Worm (Caenorhabditis elegans) whole organism, L4 larva: ENCODE data around the gene col-151.
A peak's percentile ranks its signal among the peaks of the same experiment; 100 is the strongest.

Source experiments
- F10B5.3 ChIP-seq: sonication (generic microtip); optimal IDR thresholded peaks from 2 replicates; lab custom pipeline; 2016; ENCODE audit warnings: mild to moderate bottlenecking, missing genetic modification characterization, missing compliant biosample characterization
- F37D6.2 ChIP-seq: sonication (generic microtip); optimal IDR thresholded peaks from 2 replicates; lab custom pipeline; 2016; ENCODE audit warnings: mild to moderate bottlenecking, missing genetic modification characterization, missing compliant biosample characterization
- F44E2.7 ChIP-seq: fragments of 200-800 bp; sonication (Bioruptor generic); IDR thresholded peaks from 2 replicates; pipeline ENCODE4 v2.1.2; 2022; ENCODE audit warnings: missing genetic modification characterization, missing compliant biosample characterization
- R02D3.7 ChIP-seq: fragments of 150-350 bp; sonication (generic microtip); optimal IDR thresholded peaks from 3 replicates; lab custom pipeline; 2014; ENCODE audit warnings: missing biosample characterization, missing genetic modification characterization
- Y5F2A.4 ChIP-seq: fragments of 200-800 bp; sonication (Bioruptor generic); optimal IDR thresholded peaks from 2 replicates; lab custom pipeline; 2018; ENCODE audit warnings: mild to moderate bottlenecking, missing genetic modification characterization, missing compliant biosample characterization
- Y75B8A.6 ChIP-seq: fragments of 200-800 bp; sonication (Bioruptor generic); IDR thresholded peaks from 2 replicates; pipeline ENCODE4 v1.3.6; 2022; ENCODE audit warnings: missing genetic modification reagents, missing genetic modification characterization, missing compliant biosample characterization
- ZK546.5 ChIP-seq, 2 experiments: sonication (generic microtip); optimal IDR thresholded peaks; 2 replicates each; lab custom pipeline; 2017; ENCODE audit warnings: missing biosample characterization in 2 of 2, missing genetic modification characterization in 2 of 2
- arid-1 ChIP-seq: fragments of 200-800 bp; sonication (Bioruptor generic); conservative IDR thresholded peaks from 2 replicates; pipeline ENCODE4 v1.3.6; 2022; ENCODE audit warnings: missing genetic modification reagents, missing genetic modification characterization, missing compliant biosample characterization
- attf-4 ChIP-seq: sonication (generic microtip); optimal IDR thresholded peaks from 3 replicates; lab custom pipeline; 2017; ENCODE audit warnings: missing biosample characterization, missing genetic modification characterization
- ceh-28 ChIP-seq: fragments of 150-350 bp; optimal IDR thresholded peaks from 2 replicates; lab custom pipeline; 2014; ENCODE audit warnings: missing biosample characterization, missing genetic modification reagents, missing genetic modification characterization
- ceh-62 ChIP-seq: sonication (generic microtip); optimal IDR thresholded peaks from 2 replicates; lab custom pipeline; 2017; ENCODE audit warnings: missing biosample characterization, missing genetic modification characterization
- ces-1 ChIP-seq: fragments of 150-350 bp; sonication (generic microtip); optimal IDR thresholded peaks from 4 replicates; lab custom pipeline; 2014; ENCODE audit warnings: missing biosample characterization, missing genetic modification reagents, missing genetic modification characterization
- cey-2 ChIP-seq: sonication (generic microtip); optimal IDR thresholded peaks from 3 replicates; lab custom pipeline; 2017; ENCODE audit warnings: missing genetic modification characterization, mild to moderate bottlenecking, missing compliant biosample characterization, antibody characterized with exemption, borderline replicate concordance; ENCODE audit not compliant: insufficient read depth
- ctbp-1 ChIP-seq: fragments of 200-800 bp; sonication (Bioruptor generic); IDR thresholded peaks from 2 replicates; pipeline ENCODE4 v1.3.6; 2022; ENCODE audit warnings: missing genetic modification reagents, missing genetic modification characterization, missing compliant biosample characterization
- daf-12 ChIP-seq: fragments of 150-350 bp; optimal IDR thresholded peaks from 2 replicates; lab custom pipeline; 2014; ENCODE audit warnings: missing biosample characterization, missing genetic modification reagents, missing genetic modification characterization
- daf-16 ChIP-seq, 3 experiments: sonication (generic microtip); optimal IDR thresholded peaks; 2 replicates each; lab custom pipeline; 2016 to 2017; ENCODE audit warnings: missing genetic modification characterization in 3 of 3, missing genetic modification reagents in 3 of 3, mild to moderate bottlenecking in 2 of 3, missing compliant biosample characterization in 2 of 3, missing biosample characterization in 1 of 3, moderate library complexity in 1 of 3
- daf-8 ChIP-seq: fragments of 200-800 bp; sonication (Bioruptor generic); IDR thresholded peaks from 2 replicates; pipeline ENCODE4 v1.3.6; 2022; ENCODE audit warnings: missing genetic modification characterization, missing compliant biosample characterization
- dmd-9 ChIP-seq: fragments of 200-800 bp; sonication (Bioruptor generic); IDR thresholded peaks from 2 replicates; pipeline ENCODE4 v1.3.6; 2022; ENCODE audit warnings: missing genetic modification reagents, missing genetic modification characterization, missing compliant biosample characterization
- dve-1 ChIP-seq: sonication (generic microtip); optimal IDR thresholded peaks from 2 replicates; lab custom pipeline; 2017; ENCODE audit warnings: antibody characterized with exemption, mild to moderate bottlenecking, missing genetic modification characterization, missing compliant biosample characterization; ENCODE audit not compliant: insufficient read depth
- egl-43 ChIP-seq: fragments of 200-800 bp; sonication (Bioruptor generic); IDR thresholded peaks from 2 replicates; pipeline ENCODE4 v1.3.6; 2022; ENCODE audit warnings: missing genetic modification reagents, missing genetic modification characterization, missing compliant biosample characterization
- fos-1 ChIP-seq: fragments of 150-350 bp; optimal IDR thresholded peaks from 2 replicates; lab custom pipeline; 2014; ENCODE audit warnings: missing biosample characterization, missing genetic modification characterization
- hmg-1.1 ChIP-seq: fragments of 200-800 bp; sonication (Bioruptor generic); IDR thresholded peaks from 2 replicates; pipeline ENCODE4 v1.3.6; 2022; ENCODE audit warnings: missing genetic modification reagents, missing genetic modification characterization, missing compliant biosample characterization
- jun-1 ChIP-seq: fragments of 150-350 bp; optimal IDR thresholded peaks from 2 replicates; lab custom pipeline; 2014; ENCODE audit warnings: missing biosample characterization, missing genetic modification reagents, missing genetic modification characterization
- lim-7 ChIP-seq: fragments of 200-800 bp; sonication (Bioruptor generic); IDR thresholded peaks from 2 replicates; pipeline ENCODE4 v1.3.6; 2022; ENCODE audit warnings: missing genetic modification characterization, missing compliant biosample characterization
- lin-1 ChIP-seq: fragments of 200-800 bp; sonication (Bioruptor generic); IDR thresholded peaks from 2 replicates; pipeline ENCODE4 v1.3.6; 2022; ENCODE audit warnings: missing genetic modification reagents, missing genetic modification characterization, missing compliant biosample characterization
- lin-13 ChIP-seq: fragments of 150-350 bp; optimal IDR thresholded peaks from 2 replicates; lab custom pipeline; 2014; ENCODE audit warnings: missing biosample characterization, missing genetic modification reagents, missing genetic modification characterization
- lin-29 ChIP-seq: fragments of 200-800 bp; sonication (Bioruptor generic); IDR thresholded peaks from 2 replicates; pipeline ENCODE4 v1.3.6; 2022; ENCODE audit warnings: missing genetic modification reagents, missing genetic modification characterization, missing compliant biosample characterization
- lin-38 ChIP-seq: fragments of 200-800 bp; sonication (Bioruptor generic); IDR thresholded peaks from 2 replicates; pipeline ENCODE4 v1.3.6; 2022; ENCODE audit warnings: missing genetic modification reagents, missing genetic modification characterization, missing compliant biosample characterization
- lir-3 ChIP-seq: sonication (generic microtip); optimal IDR thresholded peaks from 2 replicates; lab custom pipeline; 2016; ENCODE audit warnings: mild to moderate bottlenecking, missing genetic modification characterization, missing compliant biosample characterization
- lsy-2 ChIP-seq, 2 experiments: fragments of 150-350 bp in 1 of 2; sonication (generic microtip) in 1 of 2; optimal IDR thresholded peaks; 2 replicates each; lab custom pipeline; 2014 to 2017; ENCODE audit warnings: missing biosample characterization in 2 of 2, missing genetic modification characterization in 2 of 2
- mdl-1 ChIP-seq, 2 experiments: fragments of 150-350 bp in 1 of 2; sonication (generic microtip) in 1 of 2; optimal IDR thresholded peaks; 2 replicates each; lab custom pipeline; 2014 to 2017; ENCODE audit warnings: missing biosample characterization in 2 of 2, missing genetic modification characterization in 2 of 2
- mep-1 ChIP-seq: fragments of 150-350 bp; sonication (generic microtip); optimal IDR thresholded peaks from 3 replicates; lab custom pipeline; 2014; ENCODE audit warnings: missing biosample characterization, missing genetic modification characterization
- mxl-3 ChIP-seq: fragments of 200-800 bp; sonication (Bioruptor generic); optimal IDR thresholded peaks from 2 replicates; lab custom pipeline; 2018; ENCODE audit warnings: mild to moderate bottlenecking, missing genetic modification characterization, missing compliant biosample characterization
- nhr-237 ChIP-seq: sonication (generic microtip); optimal IDR thresholded peaks from 2 replicates; lab custom pipeline; 2017; ENCODE audit warnings: missing biosample characterization, missing genetic modification characterization
- nhr-25 ChIP-seq: sonication (generic microtip); optimal IDR thresholded peaks from 2 replicates; lab custom pipeline; 2017; ENCODE audit warnings: missing genetic modification characterization, mild to moderate bottlenecking, missing compliant biosample characterization, antibody characterized with exemption, moderate library complexity, borderline replicate concordance; ENCODE audit not compliant: insufficient read depth
- nhr-6 ChIP-seq: fragments of 150-350 bp; optimal IDR thresholded peaks from 2 replicates; lab custom pipeline; 2014; ENCODE audit warnings: missing biosample characterization, missing genetic modification characterization
- nhr-76 ChIP-seq: fragments of 150-350 bp; optimal IDR thresholded peaks from 2 replicates; lab custom pipeline; 2014; ENCODE audit warnings: missing biosample characterization, missing genetic modification characterization
- nhr-77 ChIP-seq: fragments of 150-350 bp; optimal IDR thresholded peaks from 2 replicates; lab custom pipeline; 2014; ENCODE audit warnings: missing biosample characterization, missing genetic modification characterization
- php-3 ChIP-seq: fragments of 200-800 bp; sonication (Bioruptor generic); IDR thresholded peaks from 2 replicates; pipeline ENCODE4 v1.3.6; 2022; ENCODE audit warnings: missing genetic modification reagents, missing genetic modification characterization, missing compliant biosample characterization
- pqm-1 ChIP-seq: sonication (generic microtip); optimal IDR thresholded peaks from 2 replicates; lab custom pipeline; 2017; ENCODE audit warnings: missing biosample characterization, missing genetic modification characterization
- rbr-2 ChIP-seq: sonication (generic microtip); optimal IDR thresholded peaks from 2 replicates; lab custom pipeline; 2016; ENCODE audit warnings: missing genotype, missing genetic modification characterization, missing compliant biosample characterization
- snpc-1.2 ChIP-seq: fragments of 200-800 bp; sonication (Bioruptor generic); IDR thresholded peaks from 2 replicates; pipeline ENCODE4 v1.3.6; 2022; ENCODE audit warnings: missing genetic modification reagents, missing genetic modification characterization, missing compliant biosample characterization
- spr-1 ChIP-seq: sonication (generic microtip); optimal IDR thresholded peaks from 2 replicates; lab custom pipeline; 2016; ENCODE audit warnings: mild to moderate bottlenecking, missing genetic modification characterization, missing compliant biosample characterization
- spr-3 ChIP-seq: fragments of 200-800 bp; sonication (Bioruptor generic); optimal IDR thresholded peaks from 2 replicates; lab custom pipeline; 2018; ENCODE audit warnings: mild to moderate bottlenecking, missing genetic modification characterization, missing compliant biosample characterization
- tag-97 ChIP-seq: fragments of 200-800 bp; sonication (Bioruptor generic); IDR thresholded peaks from 2 replicates; pipeline ENCODE4 v1.3.6; 2022; ENCODE audit warnings: missing genetic modification characterization, missing compliant biosample characterization
- tra-1 ChIP-seq: fragments of 200-800 bp; sonication (Bioruptor generic); IDR thresholded peaks from 2 replicates; pipeline ENCODE4 v1.3.6; 2022; ENCODE audit warnings: missing genetic modification reagents, missing genetic modification characterization, missing compliant biosample characterization
- vab-7 ChIP-seq: fragments of 200-800 bp; sonication (Bioruptor generic); IDR thresholded peaks from 2 replicates; pipeline ENCODE4 v1.3.6; 2022; ENCODE audit warnings: missing genetic modification reagents, missing genetic modification characterization, missing compliant biosample characterization
- zag-1 ChIP-seq: fragments of 150-350 bp; optimal IDR thresholded peaks from 2 replicates; lab custom pipeline; 2014; ENCODE audit warnings: missing biosample characterization, missing genetic modification characterization
- zfp-2 ChIP-seq: sonication (generic microtip); optimal IDR thresholded peaks from 2 replicates; lab custom pipeline; 2016; ENCODE audit warnings: mild to moderate bottlenecking, missing genetic modification characterization, missing compliant biosample characterization
- zfp-3 ChIP-seq: fragments of 200-800 bp; sonication (Bioruptor generic); conservative IDR thresholded peaks from 2 replicates; pipeline ENCODE4 v1.3.6; 2022; ENCODE audit warnings: missing genetic modification reagents, missing genetic modification characterization, missing compliant biosample characterization
- ztf-7 ChIP-seq: fragments of 150-350 bp; optimal IDR thresholded peaks from 2 replicates; lab custom pipeline; 2014; ENCODE audit warnings: missing biosample characterization, missing genetic modification characterization

The col-151 gene

ce11 chrV:10432607-10433006 is 37.6 kb upstream of the col-151 start (continued):
- TF ChIP-seq lin-1 (GFP tag; lab: Robert Waterston, UW) = peak; percentile 56; the same call in 1 of the 2 replicates
- TF ChIP-seq hmg-1.1 (GFP tag; lab: Robert Waterston, UW) = no peak
- no peak for TF ChIP-seq lin-29 (GFP tag; lab: Robert Waterston, UW)
- TF ChIP-seq R02D3.7 (tag; lab: Kevin White, UChicago) = no peak
- TF ChIP-seq dmd-9 = no peak
- no peak for TF ChIP-seq ceh-62 (tag; lab: Kevin White, UChicago)
- TF ChIP-seq daf-8 (GFP tag; lab: Robert Waterston, UW) = no peak
- TF ChIP-seq ceh-28 (tag; lab: Kevin White, UChicago) = no peak
- TF ChIP-seq php-3 = peak; percentile 89
- TF ChIP-seq ZK546.5 (tag; optimal IDR thresholded peaks at IDR 0.05; lab: Kevin White, UChicago) = no peak
- no peak for TF ChIP-seq ctbp-1 (GFP tag; lab: Robert Waterston, UW)
- no peak for TF ChIP-seq spr-3 (GFP tag; lab: Kevin White, UChicago)
- TF ChIP-seq cey-2 = no peak
- no peak for TF ChIP-seq mxl-3 (GFP tag; lab: Kevin White, UChicago)
- TF ChIP-seq mep-1 (tag; lab: Kevin White, UChicago) = no peak
- TF ChIP-seq tra-1 = no peak
- no peak for TF ChIP-seq zag-1 (tag; lab: Kevin White, UChicago)
- no peak for TF ChIP-seq lsy-2 (tag; optimal IDR thresholded peaks at IDR 0.05; lab: Kevin White, UChicago)
- TF ChIP-seq snpc-1.2 (GFP tag; lab: Robert Waterston, UW) = no peak
- TF ChIP-seq F44E2.7 = no peak
- peak in 1 of 2 experiments; percentile 64 for TF ChIP-seq mdl-1 (tag; optimal IDR thresholded peaks at IDR 0.05; lab: Kevin White, UChicago)
- TF ChIP-seq dve-1 = peak; percentile 88
- no peak for TF ChIP-seq zfp-3 (GFP tag; lab: Robert Waterston, UW)
- no peak for TF ChIP-seq nhr-76
- no peak for TF ChIP-seq vab-7 (GFP tag; lab: Robert Waterston, UW)
- TF ChIP-seq tag-97 (GFP tag; lab: Robert Waterston, UW) = no peak
- TF ChIP-seq fos-1 (tag; lab: Kevin White, UChicago) = no peak
- TF ChIP-seq lir-3 (tag; lab: Kevin White, UChicago) = no peak
- TF ChIP-seq lin-13 = no peak
- TF ChIP-seq nhr-25 (tag; lab: Kevin White, UChicago) = no peak
- no peak for TF ChIP-seq arid-1 (GFP tag; lab: Robert Waterston, UW)
- no peak for TF ChIP-seq Y75B8A.6 (GFP tag; lab: Robert Waterston, UW)
- no peak for TF ChIP-seq nhr-237
- TF ChIP-seq attf-4 (tag; lab: Kevin White, UChicago) = no peak
- no peak for TF ChIP-seq lin-38 (GFP tag; lab: Robert Waterston, UW)
- TF ChIP-seq daf-12 (tag; lab: Kevin White, UChicago) = no peak
- TF ChIP-seq jun-1 (tag; lab: Kevin White, UChicago) = no peak
- no peak for TF ChIP-seq lim-7 (GFP tag; lab: Robert Waterston, UW)
- TF ChIP-seq nhr-6 = no peak
- peak; percentile 99 for TF ChIP-seq pqm-1
- TF ChIP-seq egl-43 (GFP tag; lab: Robert Waterston, UW) = no peak
- no peak for TF ChIP-seq Y5F2A.4
- no peak for TF ChIP-seq ces-1 (GFP tag; lab: Kevin White, UChicago)
- TF ChIP-seq ztf-7 (tag; lab: Kevin White, UChicago) = no peak
- no peak for TF ChIP-seq F10B5.3 (tag; lab: Kevin White, UChicago)
- TF ChIP-seq nhr-77 (tag; lab: Kevin White, UChicago) = peak; percentile 61
- TF ChIP-seq spr-1 (tag; lab: Kevin White, UChicago) = no peak
- TF ChIP-seq zfp-2 (tag; lab: Kevin White, UChicago) = no peak
- no peak for TF ChIP-seq rbr-2 (tag; lab: Kevin White, UChicago)
- TF ChIP-seq F37D6.2 (tag; lab: Kevin White, UChicago) = no peak
- TF ChIP-seq daf-16 (GFP tag; optimal IDR thresholded peaks at IDR 0.05; lab: Kevin White, UChicago) = peak in 1 of 2 experiments; percentile 6
- TF ChIP-seq daf-16 (tag; optimal IDR thresholded peaks at IDR 0.05; lab: Kevin White, UChicago) = peak; percentile 91
